Worm (Caenorhabditis elegans) whole organism, midembryonic: ENCODE data around the gene K07D4.6.

Experiments used
- T22C8.4 ChIP-seq: fragments of 200-800 bp; sonication (Bioruptor generic); IDR thresholded peaks from 2 replicates; pipeline ENCODE4 v1.3.6; 2022; ENCODE audit warnings: missing genetic modification characterization, missing compliant biosample characterization
- flt-1 ChIP-seq: fragments of 200-800 bp; sonication (Bioruptor generic); IDR thresholded peaks from 2 replicates; pipeline ENCODE4 v1.3.6; 2022; ENCODE audit warnings: missing genetic modification characterization, missing compliant biosample characterization
- ref-1 ChIP-seq: fragments of 200-800 bp; sonication (Bioruptor generic); conservative IDR thresholded peaks from 2 replicates; pipeline ENCODE4 v1.3.6; 2022; ENCODE audit warnings: missing genetic modification reagents, missing genetic modification characterization, missing compliant biosample characterization
- ztf-29 ChIP-seq: fragments of 200-800 bp; sonication (Bioruptor generic); IDR thresholded peaks from 2 replicates; pipeline ENCODE4 v1.3.6; 2022; ENCODE audit warnings: missing genetic modification reagents, missing genetic modification characterization, missing compliant biosample characterization

DNA sequence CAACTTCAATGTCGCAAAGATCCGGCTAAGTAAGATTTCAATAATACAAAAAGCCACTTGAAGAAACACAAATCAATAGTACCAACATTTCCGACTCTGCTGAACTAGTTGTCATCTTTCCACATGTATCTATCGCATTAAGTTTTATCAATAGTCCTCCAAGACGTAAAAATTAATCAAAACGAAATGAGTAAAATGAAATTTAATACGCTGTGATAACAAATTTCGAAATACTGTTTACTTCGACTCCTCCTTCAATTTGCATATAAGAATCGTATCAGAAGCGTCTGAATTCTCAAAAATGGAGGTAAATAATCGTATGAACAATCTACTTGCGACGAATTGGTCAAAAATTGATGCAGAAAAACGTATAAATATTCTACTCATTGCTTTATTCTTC lies 27.8 kb downstream of the K07D4.6 start:
- TF ChIP-seq ztf-29 (GFP tag; lab: Robert Waterston, UW) (no peak), flt-1 (GFP tag; lab: Robert Waterston, UW) (no peak), T22C8.4 (GFP tag; lab: Robert Waterston, UW) (no peak), ref-1 (GFP tag; lab: Robert Waterston, UW) (no peak)
